Worm (Caenorhabditis elegans) whole organism, midembryonic: ENCODE results near the gene tag-115.

Experiments used
- T22C8.4 ChIP-seq: fragments of 200-800 bp; sonication (Bioruptor generic); IDR thresholded peaks from 2 replicates; pipeline ENCODE4 v1.3.6; 2022; ENCODE audit warnings: missing genetic modification characterization, missing compliant biosample characterization
- cog-1 ChIP-seq: sonication (generic microtip); optimal IDR thresholded peaks from 2 replicates; lab custom pipeline; 2016; ENCODE audit warnings: missing genetic modification characterization, missing compliant biosample characterization
- flt-1 ChIP-seq: fragments of 200-800 bp; sonication (Bioruptor generic); IDR thresholded peaks from 2 replicates; pipeline ENCODE4 v1.3.6; 2022; ENCODE audit warnings: missing genetic modification characterization, missing compliant biosample characterization
- klf-2 ChIP-seq: fragments of 200-800 bp; sonication (Bioruptor generic); conservative IDR thresholded peaks from 2 replicates; pipeline ENCODE4 v1.3.6; 2022; ENCODE audit warnings: missing genetic modification reagents, missing genetic modification characterization, missing compliant biosample characterization
- ref-1 ChIP-seq: fragments of 200-800 bp; sonication (Bioruptor generic); conservative IDR thresholded peaks from 2 replicates; pipeline ENCODE4 v1.3.6; 2022; ENCODE audit warnings: missing genetic modification reagents, missing genetic modification characterization, missing compliant biosample characterization
- tab-1 ChIP-seq: fragments of 200-800 bp; sonication (Bioruptor generic); IDR thresholded peaks from 2 replicates; pipeline ENCODE4 v1.3.6; 2022; ENCODE audit warnings: missing genetic modification characterization, missing compliant biosample characterization
- ztf-23 ChIP-seq: fragments of 200-800 bp; sonication (Bioruptor generic); IDR thresholded peaks from 2 replicates; pipeline ENCODE4 v1.3.6; 2022; ENCODE audit warnings: missing genetic modification reagents, missing genetic modification characterization, missing compliant biosample characterization

- TF ChIP-seq ztf-23 (GFP tag; lab: Robert Waterston, UW): no peak
- no peak for TF ChIP-seq ref-1 (GFP tag; lab: Robert Waterston, UW)
- no peak for TF ChIP-seq tab-1 (GFP tag; lab: Robert Waterston, UW)
- TF ChIP-seq flt-1: no peak
- TF ChIP-seq T22C8.4 (GFP tag; lab: Robert Waterston, UW): no peak
- TF ChIP-seq klf-2 (GFP tag; lab: Robert Waterston, UW): no peak
- TF ChIP-seq cog-1 (tag; lab: Kevin White, UChicago): no peak
Observed at ce11 chrIV:13220594-13220993, 18.6 kb downstream of the tag-115 start.
